Fruit fly (Drosophila melanogaster) whole organism, prepupa: ENCODE measurements around the gene CAH2.
A peak's percentile ranks its signal among the peaks of the same experiment; 100 is the strongest.

Experiments
- Blimp-1 ChIP-seq: fragments of 200-800 bp; sonication (Bioruptor generic); optimal IDR thresholded peaks from 3 replicates; lab custom pipeline; 2017; ENCODE audit warnings: missing biosample characterization, missing genetic modification characterization, mild to moderate bottlenecking, moderate library complexity, missing genetic modification reagents
- CG10631 ChIP-seq: fragments of 200-800 bp; sonication (Bioruptor generic); optimal IDR thresholded peaks from 2 replicates; lab custom pipeline; 2016; ENCODE audit warnings: missing biosample characterization, missing genetic modification characterization
- CG11294 ChIP-seq: fragments of 200-800 bp; sonication (Bioruptor generic); IDR thresholded peaks from 2 replicates; pipeline ENCODE4 v1.3.6; 2022; ENCODE audit warnings: missing biosample characterization, missing genetic modification characterization
- CG11762 ChIP-seq: fragments of 200-800 bp; sonication (Bioruptor generic); optimal IDR thresholded peaks from 3 replicates; lab custom pipeline; 2016; ENCODE audit warnings: missing biosample characterization, missing genetic modification characterization; ENCODE audit not compliant: insufficient read depth
- CG1621 ChIP-seq: fragments of 200-800 bp; sonication (Bioruptor generic); optimal IDR thresholded peaks from 3 replicates; lab custom pipeline; 2018; ENCODE audit warnings: missing biosample characterization, mild to moderate bottlenecking, missing genetic modification characterization
- CG16779 ChIP-seq: fragments of 200-800 bp; sonication (Bioruptor generic); optimal IDR thresholded peaks from 3 replicates; lab custom pipeline; 2017; ENCODE audit warnings: missing biosample characterization, mild to moderate bottlenecking, missing genetic modification characterization
- CG3032 ChIP-seq: fragments of 200-800 bp; optimal IDR thresholded peaks from 2 replicates; lab custom pipeline; 2019; ENCODE audit warnings: missing biosample characterization, mild to moderate bottlenecking, missing genetic modification characterization, moderate library complexity
- CG31627 ChIP-seq: fragments of 200-800 bp; sonication (Bioruptor generic); optimal IDR thresholded peaks from 3 replicates; lab custom pipeline; 2016; ENCODE audit warnings: missing biosample characterization, missing genetic modification characterization
- CG32006 ChIP-seq: fragments of 200-800 bp; sonication (Bioruptor generic); optimal IDR thresholded peaks from 3 replicates; lab custom pipeline; 2017; ENCODE audit warnings: missing biosample characterization, mild to moderate bottlenecking, missing genetic modification characterization
- CG34406 ChIP-seq: fragments of 200-800 bp; sonication (Bioruptor generic); optimal IDR thresholded peaks from 3 replicates; lab custom pipeline; 2016; ENCODE audit warnings: missing biosample characterization, missing genetic modification characterization
- CG3919 ChIP-seq: fragments of 200-800 bp; sonication (Bioruptor generic); optimal IDR thresholded peaks from 3 replicates; lab custom pipeline; 2016; ENCODE audit warnings: missing biosample characterization, missing genetic modification characterization
- CG4318 ChIP-seq: fragments of 200-800 bp; sonication (Bioruptor generic); optimal IDR thresholded peaks from 3 replicates; lab custom pipeline; 2017; ENCODE audit warnings: missing biosample characterization, mild to moderate bottlenecking, missing genetic modification characterization
- CG6276 ChIP-seq: fragments of 200-800 bp; sonication (Bioruptor generic); optimal IDR thresholded peaks from 2 replicates; lab custom pipeline; 2017; ENCODE audit warnings: missing biosample characterization, mild to moderate bottlenecking, missing genetic modification characterization
- CG6808 ChIP-seq: fragments of 200-800 bp; sonication (Bioruptor generic); optimal IDR thresholded peaks from 3 replicates; lab custom pipeline; 2017; ENCODE audit warnings: missing biosample characterization, missing genetic modification characterization, mild to moderate bottlenecking, moderate library complexity, missing genetic modification reagents
- CG6854 ChIP-seq: fragments of 200-800 bp; sonication (Bioruptor generic); optimal IDR thresholded peaks from 2 replicates; lab custom pipeline; 2017; ENCODE audit warnings: missing biosample characterization, mild to moderate bottlenecking, missing genetic modification characterization
- CG7368 ChIP-seq: fragments of 200-800 bp; sonication (Bioruptor generic); optimal IDR thresholded peaks from 3 replicates; lab custom pipeline; 2016; ENCODE audit warnings: missing biosample characterization, missing genetic modification characterization
- CG8632 ChIP-seq: fragments of 200-800 bp; sonication (Bioruptor generic); optimal IDR thresholded peaks from 3 replicates; lab custom pipeline; 2016; ENCODE audit warnings: missing biosample characterization, missing genetic modification characterization
- Eip75B ChIP-seq: fragments of 200-800 bp; sonication (Bioruptor generic); optimal IDR thresholded peaks from 3 replicates; lab custom pipeline; 2016; ENCODE audit warnings: missing biosample characterization, missing genetic modification characterization
- Eip93F ChIP-seq: fragments of 200-800 bp; sonication (Bioruptor generic); optimal IDR thresholded peaks from 2 replicates; lab custom pipeline; 2016; ENCODE audit warnings: missing biosample characterization, mild to moderate bottlenecking, missing genetic modification characterization
- Ets21C ChIP-seq: fragments of 200-800 bp; sonication (Bioruptor generic); optimal IDR thresholded peaks from 3 replicates; lab custom pipeline; 2016; ENCODE audit warnings: missing biosample characterization, missing genetic modification characterization
- Ets96B ChIP-seq: fragments of 200-800 bp; optimal IDR thresholded peaks from 2 replicates; lab custom pipeline; 2019; ENCODE audit warnings: missing biosample characterization, mild to moderate bottlenecking, missing genetic modification characterization, moderate library complexity
- Gug ChIP-seq: fragments of 200-800 bp; sonication (Bioruptor generic); IDR thresholded peaks from 2 replicates; pipeline ENCODE4 v1.3.6; 2022; ENCODE audit warnings: missing biosample characterization, missing genetic modification characterization
- Hr38 ChIP-seq: sonication (Bioruptor generic); optimal IDR thresholded peaks from 2 replicates; lab custom pipeline; 2016; ENCODE audit warnings: missing biosample characterization, missing genetic modification characterization
- Hr39 ChIP-seq: fragments of 200-800 bp; sonication (Bioruptor generic); optimal IDR thresholded peaks from 2 replicates; lab custom pipeline; 2016; ENCODE audit warnings: missing biosample characterization, missing genetic modification characterization
- Hr4 ChIP-seq: fragments of 200-800 bp; sonication (Bioruptor generic); optimal IDR thresholded peaks from 3 replicates; lab custom pipeline; 2016; ENCODE audit warnings: missing biosample characterization, missing genetic modification characterization
- Lpt ChIP-seq: fragments of 200-800 bp; sonication (Bioruptor generic); optimal IDR thresholded peaks from 3 replicates; lab custom pipeline; 2016; ENCODE audit warnings: missing biosample characterization, missing genetic modification characterization
- Met ChIP-seq: fragments of 200-800 bp; sonication (Bioruptor generic); optimal IDR thresholded peaks from 3 replicates; lab custom pipeline; 2016; ENCODE audit warnings: missing biosample characterization, missing genetic modification characterization
- OdsH ChIP-seq: fragments of 200-800 bp; sonication (Bioruptor generic); optimal IDR thresholded peaks from 3 replicates; lab custom pipeline; 2016; ENCODE audit warnings: missing biosample characterization, missing genetic modification characterization
- Smox ChIP-seq: fragments of 200-800 bp; sonication (Bioruptor generic); optimal IDR thresholded peaks from 3 replicates; lab custom pipeline; 2016; ENCODE audit warnings: missing biosample characterization, missing genetic modification characterization
- Sox102F ChIP-seq: fragments of 200-800 bp; sonication (Bioruptor generic); optimal IDR thresholded peaks from 2 replicates; lab custom pipeline; 2016; ENCODE audit warnings: missing biosample characterization, mild to moderate bottlenecking, missing genetic modification characterization
- Sox14 ChIP-seq: fragments of 200-800 bp; sonication (Bioruptor generic); optimal IDR thresholded peaks from 3 replicates; lab custom pipeline; 2016; ENCODE audit warnings: missing biosample characterization, missing genetic modification characterization
- Sox15 ChIP-seq: fragments of 200-800 bp; sonication (Bioruptor generic); optimal IDR thresholded peaks from 3 replicates; lab custom pipeline; 2016; ENCODE audit warnings: missing biosample characterization, missing genetic modification characterization
- achi ChIP-seq: fragments of 200-800 bp; sonication (Bioruptor generic); optimal IDR thresholded peaks from 3 replicates; lab custom pipeline; 2016; ENCODE audit warnings: missing biosample characterization, missing genetic modification characterization
- acj6 ChIP-seq: fragments of 200-800 bp; sonication (Bioruptor generic); optimal IDR thresholded peaks from 3 replicates; lab custom pipeline; 2016; ENCODE audit warnings: missing biosample characterization, missing genetic modification characterization
- cyc ChIP-seq: fragments of 200-800 bp; sonication (Bioruptor generic); optimal IDR thresholded peaks from 3 replicates; lab custom pipeline; 2016; ENCODE audit warnings: missing biosample characterization, missing genetic modification characterization
- dac ChIP-seq: fragments of 200-800 bp; sonication (Bioruptor generic); optimal IDR thresholded peaks from 2 replicates; lab custom pipeline; 2017; ENCODE audit warnings: missing biosample characterization, mild to moderate bottlenecking, missing genetic modification characterization
- eg ChIP-seq: fragments of 200-800 bp; sonication (Bioruptor generic); IDR thresholded peaks from 3 replicates; pipeline ENCODE4 v1.3.6; 2022; ENCODE audit warnings: missing biosample characterization, missing genetic modification characterization
- esn ChIP-seq: fragments of 200-800 bp; sonication (Bioruptor generic); optimal IDR thresholded peaks from 2 replicates; lab custom pipeline; 2016; ENCODE audit warnings: missing biosample characterization, mild to moderate bottlenecking, missing genetic modification characterization, moderate library complexity
- fd59A ChIP-seq: fragments of 200-800 bp; sonication (Bioruptor generic); optimal IDR thresholded peaks from 2 replicates; lab custom pipeline; 2017; ENCODE audit warnings: missing biosample characterization, mild to moderate bottlenecking, missing genetic modification characterization, missing genetic modification reagents
- fd85E ChIP-seq: fragments of 200-800 bp; sonication (Bioruptor generic); optimal IDR thresholded peaks from 3 replicates; lab custom pipeline; 2016; ENCODE audit warnings: missing biosample characterization, missing genetic modification characterization
- fkh ChIP-seq: fragments of 200-800 bp; sonication (Bioruptor generic); optimal IDR thresholded peaks from 3 replicates; lab custom pipeline; 2017; ENCODE audit warnings: missing biosample characterization, mild to moderate bottlenecking, missing genetic modification characterization, moderate library complexity
- net ChIP-seq: fragments of 200-800 bp; sonication (Bioruptor generic); optimal IDR thresholded peaks from 3 replicates; lab custom pipeline; 2016; ENCODE audit warnings: missing biosample characterization, missing genetic modification characterization
- pdm3 ChIP-seq: fragments of 200-800 bp; sonication (Bioruptor generic); optimal IDR thresholded peaks from 3 replicates; lab custom pipeline; 2016; ENCODE audit warnings: missing biosample characterization, missing genetic modification characterization
- salr ChIP-seq, 2 experiments: fragments of 200-800 bp; sonication (Bioruptor generic); optimal IDR thresholded peaks; 3 replicates each; lab custom pipeline; 2016 to 2018; ENCODE audit warnings: missing biosample characterization in 2 of 2, missing genetic modification characterization in 2 of 2, mild to moderate bottlenecking in 1 of 2
- spab ChIP-seq: fragments of 200-800 bp; sonication (Bioruptor generic); optimal IDR thresholded peaks from 2 replicates; lab custom pipeline; 2017; ENCODE audit warnings: missing biosample characterization, mild to moderate bottlenecking, missing genetic modification characterization, missing genetic modification reagents
- ss ChIP-seq, 2 experiments: fragments of 200-800 bp; sonication (Bioruptor generic); optimal IDR thresholded peaks; 2 replicates in 1 of 2; 3 replicates in 1 of 2; lab custom pipeline; 2017 to 2018; ENCODE audit warnings: mild to moderate bottlenecking in 2 of 2, missing biosample characterization in 2 of 2, missing genetic modification characterization in 2 of 2, moderate library complexity in 1 of 2
- svp ChIP-seq: fragments of 200-800 bp; sonication (Bioruptor generic); peaks from one replicate; lab custom pipeline; 2016; ENCODE audit warnings: missing biosample characterization, missing genetic modification characterization
- topi ChIP-seq: fragments of 200-800 bp; sonication (Bioruptor generic); optimal IDR thresholded peaks from 3 replicates; lab custom pipeline; 2016; ENCODE audit warnings: missing biosample characterization, missing genetic modification characterization
- vri ChIP-seq: fragments of 200-800 bp; sonication (Bioruptor generic); optimal IDR thresholded peaks from 3 replicates; lab custom pipeline; 2016; ENCODE audit warnings: missing biosample characterization, mild to moderate bottlenecking, missing genetic modification characterization

Gene CAH2

DNA sequence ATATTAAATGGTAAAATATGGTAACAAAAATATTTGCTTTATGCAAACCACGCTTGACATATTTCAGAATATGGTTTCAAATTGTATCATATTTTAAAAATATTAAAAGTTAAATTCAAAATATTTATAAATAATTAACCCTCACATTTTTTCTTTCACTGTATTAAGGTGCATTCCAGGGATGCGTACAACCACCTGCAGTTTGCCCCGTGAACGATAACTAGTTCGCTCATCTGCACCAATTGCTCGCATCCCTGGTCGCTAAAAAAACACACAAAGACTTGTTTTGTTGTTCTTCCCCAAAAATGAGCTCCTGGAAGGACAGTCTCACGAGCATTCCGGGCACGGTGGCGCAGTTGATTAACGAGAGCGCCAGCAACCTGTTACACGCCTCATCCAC lies 45.5 kb upstream of the CAH2 start, which contains the start of gene DEF8 (continued):
- no peak for TF ChIP-seq Hr4 (GFP tag; lab: Kevin White, UChicago)
- TF ChIP-seq acj6, result peak; percentile 74
- no peak for TF ChIP-seq Met (GFP tag; lab: Kevin White, UChicago)
- peak; percentile 64 for TF ChIP-seq CG7368 (GFP tag; lab: Kevin White, UChicago)
- peak; percentile 74 for TF ChIP-seq esn (GFP tag; lab: Kevin White, UChicago)
- TF ChIP-seq Eip93F, result no peak
- peak; percentile 69 for TF ChIP-seq CG6276 (GFP tag; lab: Kevin White, UChicago)
- no peak for TF ChIP-seq Hr38 (GFP tag; lab: Kevin White, UChicago)
- TF ChIP-seq CG1621 (tag; lab: Kevin White, UChicago), result peak; percentile 55
- TF ChIP-seq CG31627, result peak; percentile 55
- TF ChIP-seq spab, result peak; percentile 63
- TF ChIP-seq CG10631, result peak; percentile 65
- peak; percentile 53 for TF ChIP-seq fd59A (GFP tag; lab: Kevin White, UChicago)
- TF ChIP-seq, all 60 proteins: peak for 49

DNA sequence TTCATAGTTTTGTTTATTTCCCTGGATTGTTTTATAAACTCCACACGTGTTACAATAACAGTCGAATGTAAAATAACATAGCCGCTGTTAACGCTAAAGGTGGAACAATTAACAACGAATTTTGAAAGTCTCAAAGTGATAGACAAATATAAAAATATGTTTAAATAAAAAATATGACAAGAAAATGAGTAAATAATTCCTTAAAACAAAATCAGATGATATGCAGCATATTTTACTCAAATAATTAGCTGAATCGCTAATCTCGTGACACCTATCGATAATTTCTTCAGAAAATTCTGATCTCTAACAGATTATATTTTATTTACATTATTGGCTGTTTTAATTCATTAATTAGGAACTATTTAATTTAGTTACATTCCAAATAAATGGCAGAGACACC lies 40.8 kb upstream of the CAH2 start, which contains the start of the genes CG5645 and Atg12:
CG5645 (minus strand) TSS at position 77 of the 400 bp plus-strand sequence.
Atg12 (plus strand) TSS at position 338 of the 400 bp plus-strand sequence.
- TF ChIP-seq topi (GFP tag; lab: Kevin White, UChicago) (peak; percentile 76), net (GFP tag; lab: Kevin White, UChicago) (no peak), CG11294 (GFP tag; lab: Robert Waterston, UW) (no peak), salr (GFP tag; optimal IDR thresholded peaks at IDR 0.05; lab: Kevin White, UChicago) (peak in 1 of 2 experiments; percentile 24), Hr39 (GFP tag; lab: Kevin White, UChicago) (peak; percentile 26), ss (GFP tag; optimal IDR thresholded peaks at IDR 0.05; lab: Kevin White, UChicago) (peak; percentile 12 to 66), Eip93F (peak; percentile 18), achi (GFP tag; lab: Kevin White, UChicago) (peak; percentile 54), CG4318 (no peak), CG6808 (GFP tag; lab: Kevin White, UChicago) (no peak), Met (GFP tag; lab: Kevin White, UChicago) (peak; percentile 66), CG6854 (no peak), CG11762 (GFP tag; lab: Kevin White, UChicago) (peak; percentile 31), fkh (GFP tag; lab: Kevin White, UChicago) (peak; percentile 69), Smox (GFP tag; lab: Kevin White, UChicago) (no peak), svp (peak; percentile 74), Ets96B (peak; percentile 52), CG3919 (GFP tag; lab: Kevin White, UChicago) (peak; percentile 72), fd85E (GFP tag; lab: Kevin White, UChicago) (peak; percentile 38), Sox15 (no peak), cyc (peak; percentile 72), OdsH (GFP tag; lab: Kevin White, UChicago) (peak; percentile 64), CG3032 (tag; lab: Kevin White, UChicago) (peak; percentile 68), CG7368 (GFP tag; lab: Kevin White, UChicago) (peak; percentile 42), Gug (no peak), CG34406 (GFP tag; lab: Kevin White, UChicago) (peak; percentile 16), CG6276 (GFP tag; lab: Kevin White, UChicago) (no peak), pdm3 (peak; percentile 63), CG16779 (tag; lab: Kevin White, UChicago) (no peak), Hr4 (GFP tag; lab: Kevin White, UChicago) (peak; percentile 65), Hr38 (GFP tag; lab: Kevin White, UChicago) (no peak), CG31627 (peak; percentile 48), CG10631 (peak; percentile 71), Eip75B (GFP tag; lab: Kevin White, UChicago) (peak; percentile 59), Sox102F (GFP tag; lab: Kevin White, UChicago) (no peak), dac (GFP tag; lab: Kevin White, UChicago) (no peak), acj6 (peak; percentile 56), vri (GFP tag; lab: Kevin White, UChicago) (no peak), Sox14 (GFP tag; lab: Kevin White, UChicago) (peak; percentile 43), CG32006 (GFP tag; lab: Kevin White, UChicago) (peak; percentile 11), fd59A (GFP tag; lab: Kevin White, UChicago) (no peak), eg (GFP tag; lab: Robert Waterston, UW) (peak; percentile 54), Blimp-1 (no peak), Ets21C (GFP tag; lab: Kevin White, UChicago) (peak; percentile 46), CG8632 (GFP tag; lab: Kevin White, UChicago) (peak; percentile 44), Lpt (peak; percentile 12)
